Worm (Caenorhabditis elegans) whole organism, L4 larva: ENCODE measurements around the gene lido-4.
A peak's percentile ranks its signal among the peaks of the same experiment; 100 is the strongest.

Experiments
- F10B5.3 ChIP-seq: sonication (generic microtip); optimal IDR thresholded peaks from 2 replicates; lab custom pipeline; 2016; ENCODE audit warnings: mild to moderate bottlenecking, missing genetic modification characterization, missing compliant biosample characterization
- F26F4.8 ChIP-seq: fragments of 200-800 bp; sonication (Bioruptor generic); conservative IDR thresholded peaks from 2 replicates; pipeline ENCODE4 v1.3.6; 2022; ENCODE audit warnings: missing genetic modification characterization, missing compliant biosample characterization
- T20F7.1 ChIP-seq: fragments of 200-800 bp; sonication (Bioruptor generic); optimal IDR thresholded peaks from 2 replicates; lab custom pipeline; 2018; ENCODE audit warnings: mild to moderate bottlenecking, missing genetic modification characterization, missing compliant biosample characterization
- Y48G9A.11 ChIP-seq: fragments of 200-800 bp; sonication (Bioruptor generic); IDR thresholded peaks from 2 replicates; pipeline ENCODE4 v1.3.6; 2022; ENCODE audit warnings: missing genetic modification reagents, missing genetic modification characterization, missing compliant biosample characterization
- Y5F2A.4 ChIP-seq: fragments of 200-800 bp; sonication (Bioruptor generic); optimal IDR thresholded peaks from 2 replicates; lab custom pipeline; 2018; ENCODE audit warnings: mild to moderate bottlenecking, missing genetic modification characterization, missing compliant biosample characterization
- Y75B8A.6 ChIP-seq: fragments of 200-800 bp; sonication (Bioruptor generic); IDR thresholded peaks from 2 replicates; pipeline ENCODE4 v1.3.6; 2022; ENCODE audit warnings: missing genetic modification reagents, missing genetic modification characterization, missing compliant biosample characterization
- aha-1 ChIP-seq: fragments of 150-350 bp; peaks from one replicate; lab custom pipeline; 2014; ENCODE audit warnings: missing biosample characterization, missing genetic modification characterization
- ceh-28 ChIP-seq: fragments of 150-350 bp; optimal IDR thresholded peaks from 2 replicates; lab custom pipeline; 2014; ENCODE audit warnings: missing biosample characterization, missing genetic modification reagents, missing genetic modification characterization
- ceh-82 ChIP-seq: sonication (generic microtip); optimal IDR thresholded peaks from 2 replicates; lab custom pipeline; 2017; ENCODE audit warnings: missing biosample characterization, missing genetic modification characterization
- ces-1 ChIP-seq: fragments of 150-350 bp; sonication (generic microtip); optimal IDR thresholded peaks from 4 replicates; lab custom pipeline; 2014; ENCODE audit warnings: missing biosample characterization, missing genetic modification reagents, missing genetic modification characterization
- ctbp-1 ChIP-seq: fragments of 200-800 bp; sonication (Bioruptor generic); IDR thresholded peaks from 2 replicates; pipeline ENCODE4 v1.3.6; 2022; ENCODE audit warnings: missing genetic modification reagents, missing genetic modification characterization, missing compliant biosample characterization
- daf-16 ChIP-seq, 3 experiments: sonication (generic microtip); optimal IDR thresholded peaks; 2 replicates each; lab custom pipeline; 2016 to 2017; ENCODE audit warnings: missing genetic modification characterization in 3 of 3, missing genetic modification reagents in 3 of 3, mild to moderate bottlenecking in 2 of 3, missing compliant biosample characterization in 2 of 3, missing biosample characterization in 1 of 3, moderate library complexity in 1 of 3
- daf-19 ChIP-seq: fragments of 200-800 bp; sonication (Bioruptor generic); conservative IDR thresholded peaks from 2 replicates; pipeline ENCODE4 v1.3.6; 2022; ENCODE audit warnings: missing genetic modification characterization, missing compliant biosample characterization
- daf-8 ChIP-seq: fragments of 200-800 bp; sonication (Bioruptor generic); IDR thresholded peaks from 2 replicates; pipeline ENCODE4 v1.3.6; 2022; ENCODE audit warnings: missing genetic modification characterization, missing compliant biosample characterization
- dmd-6 ChIP-seq: fragments of 200-800 bp; sonication (Bioruptor generic); IDR thresholded peaks from 2 replicates; pipeline ENCODE4 v1.3.6; 2022; ENCODE audit warnings: missing genetic modification reagents, missing genetic modification characterization, missing compliant biosample characterization
- duxl-1 ChIP-seq: sonication (generic microtip); optimal IDR thresholded peaks from 2 replicates; lab custom pipeline; 2016; ENCODE audit warnings: mild to moderate bottlenecking, missing genetic modification characterization, moderate library complexity, missing compliant biosample characterization; ENCODE audit not compliant: poor library complexity
- dve-1 ChIP-seq: sonication (generic microtip); optimal IDR thresholded peaks from 2 replicates; lab custom pipeline; 2017; ENCODE audit warnings: antibody characterized with exemption, mild to moderate bottlenecking, missing genetic modification characterization, missing compliant biosample characterization; ENCODE audit not compliant: insufficient read depth
- fos-1 ChIP-seq: fragments of 150-350 bp; optimal IDR thresholded peaks from 2 replicates; lab custom pipeline; 2014; ENCODE audit warnings: missing biosample characterization, missing genetic modification characterization
- gei-8 ChIP-seq: fragments of 200-800 bp; sonication (Bioruptor generic); optimal IDR thresholded peaks from 2 replicates; lab custom pipeline; 2018; ENCODE audit warnings: mild to moderate bottlenecking, missing genetic modification characterization, missing compliant biosample characterization
- hif-1 ChIP-seq, 2 experiments: sonication (generic microtip); optimal IDR thresholded peaks; 2 replicates each; lab custom pipeline; 2016 to 2017; ENCODE audit warnings: missing compliant biosample characterization in 2 of 2, missing genetic modification characterization in 2 of 2, missing genetic modification reagents in 2 of 2, missing genotype in 2 of 2, mild to moderate bottlenecking in 1 of 2
- hlh-11 ChIP-seq: fragments of 200-800 bp; sonication (Bioruptor generic); optimal IDR thresholded peaks from 2 replicates; lab custom pipeline; 2018; ENCODE audit warnings: mild to moderate bottlenecking, missing genetic modification characterization, missing compliant biosample characterization
- hlh-30 ChIP-seq: sonication (generic microtip); optimal IDR thresholded peaks from 2 replicates; lab custom pipeline; 2017; ENCODE audit warnings: antibody characterized with exemption, mild to moderate bottlenecking, missing genetic modification characterization, missing compliant biosample characterization; ENCODE audit not compliant: insufficient read depth
- hmg-1.1 ChIP-seq: fragments of 200-800 bp; sonication (Bioruptor generic); IDR thresholded peaks from 2 replicates; pipeline ENCODE4 v1.3.6; 2022; ENCODE audit warnings: missing genetic modification reagents, missing genetic modification characterization, missing compliant biosample characterization
- lim-7 ChIP-seq: fragments of 200-800 bp; sonication (Bioruptor generic); IDR thresholded peaks from 2 replicates; pipeline ENCODE4 v1.3.6; 2022; ENCODE audit warnings: missing genetic modification characterization, missing compliant biosample characterization
- lin-1 ChIP-seq: fragments of 200-800 bp; sonication (Bioruptor generic); IDR thresholded peaks from 2 replicates; pipeline ENCODE4 v1.3.6; 2022; ENCODE audit warnings: missing genetic modification reagents, missing genetic modification characterization, missing compliant biosample characterization
- lin-13 ChIP-seq: fragments of 150-350 bp; optimal IDR thresholded peaks from 2 replicates; lab custom pipeline; 2014; ENCODE audit warnings: missing biosample characterization, missing genetic modification reagents, missing genetic modification characterization
- lin-15B ChIP-seq: fragments of 150-350 bp; sonication (generic microtip); optimal IDR thresholded peaks from 3 replicates; lab custom pipeline; 2014; ENCODE audit warnings: missing biosample characterization, missing genetic modification characterization
- lir-3 ChIP-seq: sonication (generic microtip); optimal IDR thresholded peaks from 2 replicates; lab custom pipeline; 2016; ENCODE audit warnings: mild to moderate bottlenecking, missing genetic modification characterization, missing compliant biosample characterization
- lsy-2 ChIP-seq, 2 experiments: fragments of 150-350 bp in 1 of 2; sonication (generic microtip) in 1 of 2; optimal IDR thresholded peaks; 2 replicates each; lab custom pipeline; 2014 to 2017; ENCODE audit warnings: missing biosample characterization in 2 of 2, missing genetic modification characterization in 2 of 2
- madf-5 ChIP-seq, 2 experiments: fragments of 200-800 bp; sonication (Bioruptor generic); IDR thresholded peaks; 2 replicates each; pipeline ENCODE4 v1.3.6; 2022; ENCODE audit warnings: missing compliant biosample characterization in 2 of 2, missing genetic modification characterization in 2 of 2
- mdl-1 ChIP-seq, 2 experiments: fragments of 150-350 bp in 1 of 2; sonication (generic microtip) in 1 of 2; optimal IDR thresholded peaks; 2 replicates each; lab custom pipeline; 2014 to 2017; ENCODE audit warnings: missing biosample characterization in 2 of 2, missing genetic modification characterization in 2 of 2
- mep-1 ChIP-seq: fragments of 150-350 bp; sonication (generic microtip); optimal IDR thresholded peaks from 3 replicates; lab custom pipeline; 2014; ENCODE audit warnings: missing biosample characterization, missing genetic modification characterization
- mxl-3 ChIP-seq: fragments of 200-800 bp; sonication (Bioruptor generic); optimal IDR thresholded peaks from 2 replicates; lab custom pipeline; 2018; ENCODE audit warnings: mild to moderate bottlenecking, missing genetic modification characterization, missing compliant biosample characterization
- nhr-11 ChIP-seq: fragments of 150-350 bp; optimal IDR thresholded peaks from 2 replicates; lab custom pipeline; 2014; ENCODE audit warnings: missing biosample characterization, missing genetic modification characterization
- nhr-25 ChIP-seq: sonication (generic microtip); optimal IDR thresholded peaks from 2 replicates; lab custom pipeline; 2017; ENCODE audit warnings: missing genetic modification characterization, mild to moderate bottlenecking, missing compliant biosample characterization, antibody characterized with exemption, moderate library complexity, borderline replicate concordance; ENCODE audit not compliant: insufficient read depth
- nhr-48 ChIP-seq: sonication (generic microtip); optimal IDR thresholded peaks from 2 replicates; lab custom pipeline; 2016; ENCODE audit warnings: mild to moderate bottlenecking, missing genetic modification characterization, missing compliant biosample characterization
- nhr-6 ChIP-seq: fragments of 150-350 bp; optimal IDR thresholded peaks from 2 replicates; lab custom pipeline; 2014; ENCODE audit warnings: missing biosample characterization, missing genetic modification characterization
- pha-4 ChIP-seq, 2 experiments: fragments of 150-350 bp in 1 of 2; fragments of 200-800 bp in 1 of 2; sonication (Bioruptor generic) in 1 of 2; IDR thresholded peaks in 1 of 2; optimal IDR thresholded peaks in 1 of 2; 2 replicates each; pipeline versions ENCODE4 v1.3.6 to Lab custom; 2014 to 2022; ENCODE audit warnings: missing genetic modification characterization in 2 of 2, missing genetic modification reagents in 2 of 2, missing biosample characterization in 1 of 2, missing compliant biosample characterization in 1 of 2
- pqm-1 ChIP-seq: sonication (generic microtip); optimal IDR thresholded peaks from 2 replicates; lab custom pipeline; 2017; ENCODE audit warnings: missing biosample characterization, missing genetic modification characterization
- rbr-2 ChIP-seq: sonication (generic microtip); optimal IDR thresholded peaks from 2 replicates; lab custom pipeline; 2016; ENCODE audit warnings: missing genotype, missing genetic modification characterization, missing compliant biosample characterization
- set-16 ChIP-seq: fragments of 200-800 bp; sonication (Bioruptor generic); IDR thresholded peaks from 2 replicates; pipeline ENCODE4 v1.3.6; 2022; ENCODE audit warnings: missing genetic modification reagents, missing genetic modification characterization, missing compliant biosample characterization
- skn-1 ChIP-seq: fragments of 150-350 bp; optimal IDR thresholded peaks from 2 replicates; lab custom pipeline; 2014; ENCODE audit warnings: missing biosample characterization, missing genetic modification characterization
- unc-62 ChIP-seq, 3 experiments: fragments of 150-350 bp in 1 of 3; sonication (generic microtip); optimal IDR thresholded peaks in 2 of 3; peaks in 1 of 3; 1 replicate in 1 of 3; 2 replicates in 2 of 3; lab custom pipeline; 2014 to 2017; ENCODE audit warnings: missing biosample characterization in 3 of 3, missing genetic modification characterization in 3 of 3, missing genetic modification reagents in 3 of 3, missing genotype in 1 of 3
- zag-1 ChIP-seq: fragments of 150-350 bp; optimal IDR thresholded peaks from 2 replicates; lab custom pipeline; 2014; ENCODE audit warnings: missing biosample characterization, missing genetic modification characterization
- zfp-2 ChIP-seq: sonication (generic microtip); optimal IDR thresholded peaks from 2 replicates; lab custom pipeline; 2016; ENCODE audit warnings: mild to moderate bottlenecking, missing genetic modification characterization, missing compliant biosample characterization
- ztf-11 ChIP-seq: fragments of 150-350 bp; optimal IDR thresholded peaks from 2 replicates; lab custom pipeline; 2014; ENCODE audit warnings: missing biosample characterization, missing genetic modification characterization

The lido-4 gene

ce11 chrX:17139204-17139780, 31.7 kb upstream of the lido-4 start (continued):
- TF ChIP-seq lir-3 (no peak), hlh-11 (tag; lab: Kevin White, UChicago) (peak; percentile 80), madf-5 (GFP tag; IDR thresholded peaks at IDR 0.05; lab: Robert Waterston, UW) (no peak), T20F7.1 (GFP tag; lab: Kevin White, UChicago) (no peak), fos-1 (tag; lab: Kevin White, UChicago) (no peak), pha-4 (GFP tag; IDR thresholded peaks at IDR 0.05; lab: Robert Waterston, UW) (0 out of 2 replicates have a peak, but pooled peaks have one; percentile 21), pha-4 (tag; optimal IDR thresholded peaks at IDR 0.05; lab: Kevin White, UChicago) (no peak), lsy-2 (tag; optimal IDR thresholded peaks at IDR 0.05; lab: Kevin White, UChicago) (no peak), lim-7 (no peak), hlh-30 (tag; lab: Kevin White, UChicago) (peak; percentile 71), nhr-48 (tag; lab: Kevin White, UChicago) (peak; percentile 38)
- TF ChIP-seq, all 104 proteins: peak for 14

- no peak for TF ChIP-seq ctbp-1 (GFP tag; lab: Robert Waterston, UW)
- TF ChIP-seq Y75B8A.6, result no peak
- no peak for TF ChIP-seq daf-16 (GFP tag; optimal IDR thresholded peaks at IDR 0.05; lab: Kevin White, UChicago)
- TF ChIP-seq daf-16 (tag; optimal IDR thresholded peaks at IDR 0.05; lab: Kevin White, UChicago), result peak; percentile 47
- TF ChIP-seq Y48G9A.11 (GFP tag; lab: Robert Waterston, UW), result no peak
- peak; percentile 45 for TF ChIP-seq dmd-6 (GFP tag; lab: Robert Waterston, UW)
- peak in 1 of 2 experiments; percentile 18 for TF ChIP-seq hif-1 (tag; optimal IDR thresholded peaks at IDR 0.05; lab: Kevin White, UChicago)
- no peak for TF ChIP-seq duxl-1 (tag; lab: Kevin White, UChicago)
- no peak for TF ChIP-seq zag-1 (tag; lab: Kevin White, UChicago)
- TF ChIP-seq daf-19 (GFP tag; lab: Robert Waterston, UW), result no peak
- TF ChIP-seq rbr-2 (tag; lab: Kevin White, UChicago), result no peak
- TF ChIP-seq hmg-1.1 (GFP tag; lab: Robert Waterston, UW), result no peak
- no peak for TF ChIP-seq F10B5.3 (tag; lab: Kevin White, UChicago)
- no peak for TF ChIP-seq ceh-28 (tag; lab: Kevin White, UChicago)
- TF ChIP-seq dve-1 (tag; lab: Kevin White, UChicago), result peak; percentile 60
- TF ChIP-seq aha-1 (tag; lab: Kevin White, UChicago), result peak; percentile 31
- TF ChIP-seq ztf-11 (tag; lab: Kevin White, UChicago), result no peak
- TF ChIP-seq nhr-25, result no peak
- TF ChIP-seq mep-1, result peak; percentile 32
- peak; percentile 20 for TF ChIP-seq lin-13
- TF ChIP-seq lin-15B (tag; lab: Kevin White, UChicago), result no peak
- TF ChIP-seq ceh-82 (tag; lab: Kevin White, UChicago), result no peak
- no peak for TF ChIP-seq lin-1 (GFP tag; lab: Robert Waterston, UW)
- peak in 1 of 2 experiments; percentile 23 for TF ChIP-seq mdl-1 (tag; optimal IDR thresholded peaks at IDR 0.05; lab: Kevin White, UChicago)
- TF ChIP-seq hlh-30 (tag; lab: Kevin White, UChicago), result peak; percentile 91
- peak; percentile 16 for TF ChIP-seq nhr-6 (tag; lab: Kevin White, UChicago)
- no peak for TF ChIP-seq Y5F2A.4 (GFP tag; lab: Kevin White, UChicago)
- TF ChIP-seq daf-8 (GFP tag; lab: Robert Waterston, UW), result no peak
- no peak for TF ChIP-seq F26F4.8
- peak in 1 of 2 experiments; percentile 40 for TF ChIP-seq lsy-2 (tag; optimal IDR thresholded peaks at IDR 0.05; lab: Kevin White, UChicago)
- no peak for TF ChIP-seq lim-7
- TF ChIP-seq ces-1 (GFP tag; lab: Kevin White, UChicago), result no peak
- peak; percentile 2 for TF ChIP-seq pqm-1 (tag; lab: Kevin White, UChicago)
- no peak for TF ChIP-seq skn-1 (tag; lab: Kevin White, UChicago)
- no peak for TF ChIP-seq zfp-2 (tag; lab: Kevin White, UChicago)
- TF ChIP-seq unc-62 (GFP tag; optimal IDR thresholded peaks at IDR 0.05 in 1 of 2; lab: Kevin White, UChicago), result peak in 1 of 2 experiments; percentile 61
- no peak for TF ChIP-seq unc-62 (tag; optimal IDR thresholded peaks at IDR 0.05; lab: Kevin White, UChicago)
- TF ChIP-seq mxl-3 (GFP tag; lab: Kevin White, UChicago), result peak; percentile 68
- TF ChIP-seq nhr-11, result no peak
- no peak for TF ChIP-seq gei-8 (GFP tag; lab: Kevin White, UChicago)
- no peak for TF ChIP-seq set-16 (GFP tag; lab: Robert Waterston, UW)
Observed at ce11 chrX:17138060-17138557, 30.5 kb upstream of the lido-4 start, which contains the start of gene cnp-3. cnp-3 (minus strand) TSS chrX:17138110.
